Fruit fly (Drosophila melanogaster) whole organism, adult: ENCODE measurements around the gene CG9386.

ENCODE experiments used
- CG11617 ChIP-seq: fragments of 200-800 bp; sonication (Bioruptor generic); optimal IDR thresholded peaks from 2 replicates; lab custom pipeline; 2017; ENCODE audit warnings: mild to moderate bottlenecking, missing biosample characterization, missing genetic modification reagents, missing genetic modification characterization
- CG12768 ChIP-seq: fragments of 200-800 bp; sonication (Bioruptor generic); optimal IDR thresholded peaks from 2 replicates; lab custom pipeline; 2017; ENCODE audit warnings: missing biosample characterization, missing genetic modification characterization, mild to moderate bottlenecking, moderate library complexity, missing genetic modification reagents
- CG14711 ChIP-seq: fragments of 200-800 bp; sonication (Bioruptor generic); optimal IDR thresholded peaks from 2 replicates; lab custom pipeline; 2018; ENCODE audit warnings: missing biosample characterization, mild to moderate bottlenecking, missing genetic modification characterization, moderate library complexity
- CG1620 ChIP-seq: fragments of 200-800 bp; sonication (Bioruptor generic); optimal IDR thresholded peaks from 2 replicates; lab custom pipeline; 2016; ENCODE audit warnings: missing biosample characterization, missing genetic modification characterization
- CG33017 ChIP-seq: fragments of 200-800 bp; sonication (Bioruptor generic); optimal IDR thresholded peaks from 2 replicates; lab custom pipeline; 2018; ENCODE audit warnings: missing biosample characterization, mild to moderate bottlenecking, missing genetic modification characterization, moderate library complexity
- CG5204 ChIP-seq: fragments of 200-800 bp; sonication (Bioruptor generic); optimal IDR thresholded peaks from 2 replicates; lab custom pipeline; 2016; ENCODE audit warnings: missing biosample characterization, missing genetic modification characterization
- CG7045 ChIP-seq: fragments of 200-800 bp; sonication (Bioruptor generic); optimal IDR thresholded peaks from 2 replicates; lab custom pipeline; 2017; ENCODE audit warnings: missing biosample characterization, mild to moderate bottlenecking, missing genetic modification characterization
- CG7101 ChIP-seq: fragments of 200-800 bp; sonication (Bioruptor generic); optimal IDR thresholded peaks from 2 replicates; lab custom pipeline; 2018; ENCODE audit warnings: missing biosample characterization, mild to moderate bottlenecking, missing genetic modification characterization, moderate library complexity
- Clk ChIP-seq: fragments of 200-800 bp; sonication (Bioruptor generic); optimal IDR thresholded peaks from 2 replicates; lab custom pipeline; 2017; ENCODE audit warnings: missing biosample characterization, missing genetic modification characterization
- Crg-1 ChIP-seq: fragments of 200-800 bp; sonication (Bioruptor generic); optimal IDR thresholded peaks from 2 replicates; lab custom pipeline; 2016; ENCODE audit warnings: missing biosample characterization, missing genetic modification characterization
- Hr96 ChIP-seq: fragments of 200-800 bp; sonication (Bioruptor generic); optimal IDR thresholded peaks from 2 replicates; lab custom pipeline; 2016; ENCODE audit warnings: missing biosample characterization, missing genetic modification characterization
- Mnt ChIP-seq: fragments of 200-800 bp; sonication (Bioruptor generic); optimal IDR thresholded peaks from 2 replicates; lab custom pipeline; 2016; ENCODE audit warnings: missing biosample characterization, mild to moderate bottlenecking, missing genetic modification characterization
- bab1 ChIP-seq: fragments of 200-800 bp; sonication (Bioruptor generic); optimal IDR thresholded peaks from 3 replicates; lab custom pipeline; 2019; ENCODE audit warnings: missing biosample characterization, mild to moderate bottlenecking, missing genetic modification characterization, moderate library complexity
- cic ChIP-seq: fragments of 200-800 bp; sonication (Bioruptor generic); optimal IDR thresholded peaks from 2 replicates; lab custom pipeline; 2017; ENCODE audit warnings: missing biosample characterization, mild to moderate bottlenecking, missing genetic modification characterization, moderate library complexity
- cnc ChIP-seq, 2 experiments: fragments of >200 bp; optimal IDR thresholded peaks; 2 replicates each; lab custom pipeline; 2017
- kay ChIP-seq: fragments of 200-800 bp; sonication (Bioruptor generic); peaks from one replicate; lab custom pipeline; 2016; ENCODE audit warnings: missing biosample characterization, missing genetic modification characterization, borderline replicate concordance
- ovo ChIP-seq: fragments of 200-800 bp; sonication (Bioruptor generic); optimal IDR thresholded peaks from 2 replicates; lab custom pipeline; 2016; ENCODE audit warnings: missing biosample characterization, missing genetic modification characterization
- pad ChIP-seq: fragments of 200-800 bp; sonication (Bioruptor generic); optimal IDR thresholded peaks from 3 replicates; lab custom pipeline; 2017; ENCODE audit warnings: missing biosample characterization, missing genetic modification characterization, mild to moderate bottlenecking, moderate library complexity, missing genetic modification reagents
- tj ChIP-seq: fragments of 200-800 bp; sonication (Bioruptor generic); optimal IDR thresholded peaks from 3 replicates; lab custom pipeline; 2017; ENCODE audit warnings: missing biosample characterization, mild to moderate bottlenecking, missing genetic modification characterization, moderate library complexity
- toe ChIP-seq: fragments of 200-800 bp; sonication (Bioruptor generic); optimal IDR thresholded peaks from 2 replicates; lab custom pipeline; 2016; ENCODE audit warnings: missing biosample characterization, missing genetic modification characterization

Gene CG9386

dm6 chr3R:9516400-9516852 lies 38.8 kb downstream of the CG9386 start:
- no peak for TF ChIP-seq Mnt (GFP tag; lab: Kevin White, UChicago)
- peak; percentile 31 for TF ChIP-seq CG14711 (tag; lab: Kevin White, UChicago)
- peak; percentile 12 for TF ChIP-seq ovo (GFP tag; lab: Kevin White, UChicago)
- no peak for TF ChIP-seq kay (GFP tag; lab: Kevin White, UChicago)
- TF ChIP-seq tj: no peak
- TF ChIP-seq Crg-1 (GFP tag; lab: Kevin White, UChicago): no peak

- TF ChIP-seq cnc (optimal IDR thresholded peaks at IDR 0.05; lab: Kevin White, UChicago) (no peak), CG7045 (GFP tag; lab: Kevin White, UChicago) (peak; percentile 5), CG5204 (GFP tag; lab: Kevin White, UChicago) (no peak), CG11617 (GFP tag; lab: Kevin White, UChicago) (peak; percentile 73), kay (GFP tag; lab: Kevin White, UChicago) (no peak), tj (peak; percentile 54), ovo (GFP tag; lab: Kevin White, UChicago) (peak; percentile 1), pad (GFP tag; lab: Kevin White, UChicago) (peak; percentile 45), CG1620 (peak; percentile 86), Mnt (GFP tag; lab: Kevin White, UChicago) (peak; percentile 89), CG14711 (tag; lab: Kevin White, UChicago) (peak; percentile 80), CG33017 (tag; lab: Kevin White, UChicago) (no peak), CG12768 (GFP tag; lab: Kevin White, UChicago) (peak; percentile 22), Clk (GFP tag; lab: Kevin White, UChicago) (peak; percentile 63), Hr96 (GFP tag; lab: Kevin White, UChicago) (no peak), cic (GFP tag; lab: Kevin White, UChicago) (peak; percentile 78), bab1 (GFP tag; lab: Kevin White, UChicago) (peak; percentile 80), CG7101 (tag; lab: Kevin White, UChicago) (peak; percentile 61), toe (GFP tag; lab: Kevin White, UChicago) (no peak), Crg-1 (GFP tag; lab: Kevin White, UChicago) (peak; percentile 37)
Observed at dm6 chr3R:9515860-9516344, 39.3 kb downstream of the CG9386 start, which contains the start of the genes mRpL47, CG8176 and Kdm3. mRpL47 (minus strand) TSS chr3R:9515908. CG8176 (plus strand) TSS chr3R:9516007. Kdm3 (plus strand) TSS chr3R:9516007.

dm6 chr3R:9513052-9513420 lies 42.2 kb downstream of the CG9386 start, which contains the start of the genes Ras85D and Rlb1:
Ras85D (minus strand) TSS chr3R:9513067.
Rlb1 (plus strand) TSS chr3R:9513327.
- TF ChIP-seq cnc (optimal IDR thresholded peaks at IDR 0.05; lab: Kevin White, UChicago) (no peak), CG5204 (GFP tag; lab: Kevin White, UChicago) (no peak), toe (GFP tag; lab: Kevin White, UChicago) (peak; percentile 97), CG7045 (GFP tag; lab: Kevin White, UChicago) (peak; percentile 76), tj (peak; percentile 46), CG1620 (peak; percentile 94), Mnt (GFP tag; lab: Kevin White, UChicago) (peak; percentile 87), ovo (GFP tag; lab: Kevin White, UChicago) (peak; percentile 80), CG11617 (GFP tag; lab: Kevin White, UChicago) (peak; percentile 76), Crg-1 (GFP tag; lab: Kevin White, UChicago) (peak; percentile 86), cic (GFP tag; lab: Kevin White, UChicago) (no peak), CG33017 (tag; lab: Kevin White, UChicago) (peak; percentile 49), pad (GFP tag; lab: Kevin White, UChicago) (peak; percentile 67), Hr96 (GFP tag; lab: Kevin White, UChicago) (no peak), bab1 (GFP tag; lab: Kevin White, UChicago) (peak; percentile 65), Clk (GFP tag; lab: Kevin White, UChicago) (no peak), kay (GFP tag; lab: Kevin White, UChicago) (no peak), CG7101 (tag; lab: Kevin White, UChicago) (peak; percentile 79), CG14711 (tag; lab: Kevin White, UChicago) (peak; percentile 69), CG12768 (GFP tag; lab: Kevin White, UChicago) (peak; percentile 73)

dm6 chr3R:9512193-9513051 lies 42.8 kb downstream of the CG9386 start:
- TF ChIP-seq CG12768 (GFP tag; lab: Kevin White, UChicago): no peak
- peak; percentile 70 to 88 for TF ChIP-seq cnc (optimal IDR thresholded peaks at IDR 0.05; lab: Kevin White, UChicago)

dm6 chr3R:9510070-9510518 lies 45.1 kb downstream of the CG9386 start, which contains the start of gene rump:
rump (minus strand) TSS chr3R:9510324.
- TF ChIP-seq CG7101 (tag; lab: Kevin White, UChicago): peak; percentile 35
- peak; percentile 76 for TF ChIP-seq bab1 (GFP tag; lab: Kevin White, UChicago)
- TF ChIP-seq Clk (GFP tag; lab: Kevin White, UChicago): no peak
- TF ChIP-seq pad (GFP tag; lab: Kevin White, UChicago): peak; percentile 0
- peak; percentile 50 for TF ChIP-seq Mnt (GFP tag; lab: Kevin White, UChicago)
- TF ChIP-seq CG14711 (tag; lab: Kevin White, UChicago): peak; percentile 33
- peak; percentile 39 for TF ChIP-seq CG11617 (GFP tag; lab: Kevin White, UChicago)
- TF ChIP-seq cic (GFP tag; lab: Kevin White, UChicago): peak; percentile 38
- TF ChIP-seq CG12768 (GFP tag; lab: Kevin White, UChicago): no peak
- TF ChIP-seq ovo (GFP tag; lab: Kevin White, UChicago): no peak
- TF ChIP-seq toe (GFP tag; lab: Kevin White, UChicago): no peak
- peak; percentile 58 for TF ChIP-seq tj
